Fruit fly (Drosophila melanogaster): Measurements from ENCODE around the gene GatC.

GatC gene

dm6 chr2L:13811323-13811722 lies 21.6 kb downstream of the GatC start, which contains the start of the genes Adat1 and CG16865:
TSS of gene Adat1 (minus strand) at chr2L:13811474.
TSS of gene CG16865 (plus strand) at chr2L:13811522.
- no peak for TF ChIP-seq CG17806 (tag; optimal IDR thresholded peaks at IDR 0.05)
- TF ChIP-seq CG14655 (GFP tag; optimal IDR thresholded peaks at IDR 0.05) = no peak
- TF ChIP-seq Snoo (tag; optimal IDR thresholded peaks at IDR 0.05) = no peak
- TF ChIP-seq CG8301 (tag; optimal IDR thresholded peaks at IDR 0.05) = no peak
- TF ChIP-seq CG4496 (GFP tag; IDR thresholded peaks at IDR 0.05) = no peak
- TF ChIP-seq CG13204 (GFP tag; optimal IDR thresholded peaks at IDR 0.05) = no peak
- no peak for TF ChIP-seq EcR (GFP tag; optimal IDR thresholded peaks at IDR 0.05)
- no peak for TF ChIP-seq Pif1A (GFP tag; optimal IDR thresholded peaks at IDR 0.05)
- TF ChIP-seq CG10348 (GFP tag; IDR thresholded peaks at IDR 0.05) = no peak
- TF ChIP-seq CG8159 (tag; optimal IDR thresholded peaks at IDR 0.05) = no peak
- TF ChIP-seq CG9948 (tag; optimal IDR thresholded peaks at IDR 0.05) = no peak
- no peak for TF ChIP-seq CG12605 (GFP tag; IDR thresholded peaks at IDR 0.05)
- TF ChIP-seq gl (tag; optimal IDR thresholded peaks at IDR 0.05) = no peak

dm6 chr2L:13807959-13808358 lies 24.9 kb downstream of the GatC start:
- TF ChIP-seq CG8159 (tag; optimal IDR thresholded peaks at IDR 0.05) = no peak
- TF ChIP-seq Snoo (tag; optimal IDR thresholded peaks at IDR 0.05) = peak; percentile 3
- no peak for TF ChIP-seq CG4496 (GFP tag; IDR thresholded peaks at IDR 0.05)

dm6 chr2L:13807097-13807496 lies 25.8 kb downstream of the GatC start:
- no peak for TF ChIP-seq CG9948 (tag; optimal IDR thresholded peaks at IDR 0.05)
- no peak for TF ChIP-seq CG34367 (tag; optimal IDR thresholded peaks at IDR 0.05)
- TF ChIP-seq Pif1B (GFP tag; optimal IDR thresholded peaks at IDR 0.05) = no peak
- no peak for TF ChIP-seq EcR (GFP tag; optimal IDR thresholded peaks at IDR 0.05)
- TF ChIP-seq D1 (tag; optimal IDR thresholded peaks at IDR 0.05) = no peak
- no peak for TF ChIP-seq gl (tag; optimal IDR thresholded peaks at IDR 0.05)
- no peak for TF ChIP-seq CG13204 (GFP tag; optimal IDR thresholded peaks at IDR 0.05)
- no peak for TF ChIP-seq CG12605 (GFP tag; IDR thresholded peaks at IDR 0.05)
- no peak for TF ChIP-seq Snoo (tag; optimal IDR thresholded peaks at IDR 0.05)
- no peak for TF ChIP-seq CG8159 (tag; optimal IDR thresholded peaks at IDR 0.05)
- TF ChIP-seq Pif1A (GFP tag; optimal IDR thresholded peaks at IDR 0.05) = no peak
- TF ChIP-seq CG15710 (tag; optimal IDR thresholded peaks at IDR 0.05) = no peak
- TF ChIP-seq CG4496 (GFP tag; IDR thresholded peaks at IDR 0.05) = no peak
- TF ChIP-seq rn (GFP tag; IDR thresholded peaks at IDR 0.05) = no peak
- TF ChIP-seq CG10348 (GFP tag; IDR thresholded peaks at IDR 0.05) = no peak
- no peak for TF ChIP-seq fd96Ca (GFP tag; IDR thresholded peaks at IDR 0.05)
- no peak for TF ChIP-seq CG17806 (tag; optimal IDR thresholded peaks at IDR 0.05)

dm6 chr2L:13805170-13805569 lies 27.7 kb downstream of the GatC start:
- TF ChIP-seq D1 (tag; optimal IDR thresholded peaks at IDR 0.05) (no peak), CG32121 (GFP tag; IDR thresholded peaks at IDR 0.05) (no peak), fd96Ca (GFP tag; IDR thresholded peaks at IDR 0.05) (no peak), Pif1A (GFP tag; optimal IDR thresholded peaks at IDR 0.05) (no peak), CG17806 (tag; optimal IDR thresholded peaks at IDR 0.05) (no peak), CG9948 (tag; optimal IDR thresholded peaks at IDR 0.05) (no peak), CG4496 (GFP tag; IDR thresholded peaks at IDR 0.05) (no peak), gl (tag; optimal IDR thresholded peaks at IDR 0.05) (no peak), rn (GFP tag; IDR thresholded peaks at IDR 0.05) (no peak)

dm6 chr2L:13804561-13805067 lies 28.3 kb downstream of the GatC start:
- TF ChIP-seq Ets98B (GFP tag; IDR thresholded peaks at IDR 0.05) (peak; percentile 46; the same call in 1 of the 2 replicates), Pif1A (GFP tag; optimal IDR thresholded peaks at IDR 0.05) (no peak), EcR (GFP tag; optimal IDR thresholded peaks at IDR 0.05) (peak; percentile 90), fd96Ca (GFP tag; IDR thresholded peaks at IDR 0.05) (peak; percentile 46; the same call in 1 of the 3 replicates), gl (tag; optimal IDR thresholded peaks at IDR 0.05) (peak; percentile 37)

- TF ChIP-seq CG4496 (GFP tag; IDR thresholded peaks at IDR 0.05) (0 out of 3 replicates have a peak, but pooled peaks have one; percentile 22), fd96Ca (GFP tag; IDR thresholded peaks at IDR 0.05) (no peak), CG13204 (GFP tag; optimal IDR thresholded peaks at IDR 0.05) (no peak)
Observed at dm6 chr2L:13803805-13804560, 28.9 kb downstream of the GatC start.

- TF ChIP-seq CG34367 (tag; optimal IDR thresholded peaks at IDR 0.05) (no peak), rn (GFP tag; IDR thresholded peaks at IDR 0.05) (no peak), CG10348 (GFP tag; IDR thresholded peaks at IDR 0.05) (no peak), D1 (tag; optimal IDR thresholded peaks at IDR 0.05) (no peak), Snoo (tag; optimal IDR thresholded peaks at IDR 0.05) (no peak), CG17806 (tag; optimal IDR thresholded peaks at IDR 0.05) (no peak), CG9948 (tag; optimal IDR thresholded peaks at IDR 0.05) (no peak), Ets98B (GFP tag; IDR thresholded peaks at IDR 0.05) (no peak), CG8301 (tag; optimal IDR thresholded peaks at IDR 0.05) (no peak), EcR (GFP tag; optimal IDR thresholded peaks at IDR 0.05) (no peak), CG14655 (GFP tag; optimal IDR thresholded peaks at IDR 0.05) (no peak), gl (tag; optimal IDR thresholded peaks at IDR 0.05) (no peak)
Observed at dm6 chr2L:13803032-13803661, 29.8 kb downstream of the GatC start, which contains the start of gene CAH1. TSS of gene CAH1 (plus strand) at chr2L:13803626.
